Fruit fly (Drosophila melanogaster): ENCODE data around the gene CG32486.
A peak's percentile ranks its signal among the peaks of the same experiment; 100 is the strongest.

Gene CG32486

dm6 chr3L:3060054-3060979 is 10.3 kb downstream of the CG32486 start (continued):
- TF ChIP-seq Opbp (GFP tag; IDR thresholded peaks at IDR 0.05; ENCODE audit: partially characterized antibody) (no peak; the same call in 2 of the 3 replicates), CG16779 (GFP tag; IDR thresholded peaks at IDR 0.05) (peak; percentile 99), CG18262 (tag; optimal IDR thresholded peaks at IDR 0.05) (peak; percentile 97), gcm2 (GFP tag; optimal IDR thresholded peaks at IDR 0.05) (peak; percentile 98), CG2712 (tag; optimal IDR thresholded peaks at IDR 0.05) (peak; percentile 97), sna (GFP tag; IDR thresholded peaks at IDR 0.05; ENCODE audit: partially characterized antibody) (peak; percentile 23; the same call in 1 of the 2 replicates), tio (GFP tag; optimal IDR thresholded peaks at IDR 0.05) (peak; percentile 99), lmd (GFP tag; IDR thresholded peaks at IDR 0.05) (peak; percentile 99), en (GFP tag; optimal IDR thresholded peaks at IDR 0.05) (peak; percentile 97), Trl (optimal IDR thresholded peaks at IDR 0.05) (peak; percentile 26 to 67), Trl (GFP tag; optimal IDR thresholded peaks at IDR 0.05) (peak; percentile 99), Hr3 (GFP tag; optimal IDR thresholded peaks at IDR 0.05) (peak; percentile 99), slbo (GFP tag; IDR thresholded peaks at IDR 0.05) (peak; percentile 100), odd (GFP tag; optimal IDR thresholded peaks at IDR 0.05) (peak; percentile 94), CG8281 (tag; optimal IDR thresholded peaks at IDR 0.05) (peak; percentile 90), CG33557 (GFP tag; optimal IDR thresholded peaks at IDR 0.05) (peak; percentile 82), gem (tag; optimal IDR thresholded peaks at IDR 0.05) (peak; percentile 98), her (GFP tag; optimal IDR thresholded peaks at IDR 0.05) (peak; percentile 97), Nf-YB (GFP tag; optimal IDR thresholded peaks at IDR 0.05) (peak; percentile 76), CG17186 (GFP tag; optimal IDR thresholded peaks at IDR 0.05) (peak; percentile 93), bigmax (GFP tag; optimal IDR thresholded peaks at IDR 0.05) (peak; percentile 63), gro (GFP tag; optimal IDR thresholded peaks at IDR 0.05) (peak; percentile 99), Lpt (GFP tag; optimal IDR thresholded peaks at IDR 0.05) (peak; percentile 12), Hr78 (GFP tag; optimal IDR thresholded peaks at IDR 0.05) (peak in 1 of 2 experiments; percentile 88), CG15073 (GFP tag; optimal IDR thresholded peaks at IDR 0.05) (peak; percentile 89), CG13123 (GFP tag; optimal IDR thresholded peaks at IDR 0.05) (peak; percentile 98), CG3995 (GFP tag; optimal IDR thresholded peaks at IDR 0.05) (peak; percentile 86), BEAF-32 (GFP tag; optimal IDR thresholded peaks at IDR 0.05) (peak; percentile 12), prd (optimal IDR thresholded peaks at IDR 0.05) (no peak), prd (GFP tag; IDR thresholded peaks at IDR 0.05) (peak; percentile 100), p53 (GFP tag; optimal IDR thresholded peaks at IDR 0.05) (peak; percentile 97), cwo (GFP tag; optimal IDR thresholded peaks at IDR 0.05) (peak; percentile 97), twi (tag; optimal IDR thresholded peaks at IDR 0.05) (peak; percentile 91), CG2875 (GFP tag; optimal IDR thresholded peaks at IDR 0.05) (peak; percentile 97), CG14860 (GFP tag; IDR thresholded peaks at IDR 0.05; ENCODE audit: partially characterized antibody) (no peak), hb (GFP tag; IDR thresholded peaks at IDR 0.05; ENCODE audit: partially characterized antibody) (no peak), bab2 (GFP tag; optimal IDR thresholded peaks at IDR 0.05) (peak; percentile 99), slp2 (GFP tag; optimal IDR thresholded peaks at IDR 0.05) (peak; percentile 97), MTF-1 (GFP tag; optimal IDR thresholded peaks at IDR 0.05; ENCODE audit: borderline replicate concordance) (peak; percentile 96), Oaz (GFP tag; IDR thresholded peaks at IDR 0.05) (peak; percentile 98), Poxn (GFP tag; IDR thresholded peaks at IDR 0.05) (peak; percentile 97), zf30C (GFP tag; optimal IDR thresholded peaks at IDR 0.05) (no peak), ato (GFP tag; IDR thresholded peaks at IDR 0.05; ENCODE audit: partially characterized antibody) (no peak), CG6854 (GFP tag; optimal IDR thresholded peaks at IDR 0.05) (peak; percentile 96), CG12744 (GFP tag; optimal IDR thresholded peaks at IDR 0.05) (peak; percentile 98), wek (GFP tag; optimal IDR thresholded peaks at IDR 0.05) (peak; percentile 93), CG1529 (GFP tag; optimal IDR thresholded peaks at IDR 0.05) (peak; percentile 96), z (GFP tag; IDR thresholded peaks at IDR 0.05) (peak; percentile 85)

Data from whole organism, embryonic.